Worm (Caenorhabditis elegans): ENCODE results near the gene C45G9.5.

Gene C45G9.5

ce11 chrIII:5092345-5092744, 44.4 kb downstream of the C45G9.5 start:
- TF ChIP-seq W03F9.2 (tag; optimal IDR thresholded peaks at IDR 0.05) (no peak), dao-5 (tag; optimal IDR thresholded peaks at IDR 0.05) (no peak), him-1 (tag; optimal IDR thresholded peaks at IDR 0.05) (no peak)

- TF ChIP-seq W03F9.2 (tag; optimal IDR thresholded peaks at IDR 0.05) (no peak), dao-5 (tag; optimal IDR thresholded peaks at IDR 0.05) (no peak)
Observed at ce11 chrIII:5094506-5094905, 46.6 kb downstream of the C45G9.5 start, which contains the start of gene F54D8.10. Gene F54D8.10, plus strand, starts transcription at chrIII:5094806.

ce11 chrIII:5096741-5097140, 48.8 kb downstream of the C45G9.5 start:
- no peak for TF ChIP-seq W03F9.2 (tag; optimal IDR thresholded peaks at IDR 0.05)
- TF ChIP-seq dao-5 (tag; optimal IDR thresholded peaks at IDR 0.05) = no peak
- TF ChIP-seq him-1 (tag; optimal IDR thresholded peaks at IDR 0.05) = no peak

ce11 chrIII:5098740-5099276, 50.9 kb downstream of the C45G9.5 start:
- TF ChIP-seq W03F9.2 (tag; optimal IDR thresholded peaks at IDR 0.05) (no peak), dao-5 (tag; optimal IDR thresholded peaks at IDR 0.05) (no peak), him-1 (tag; optimal IDR thresholded peaks at IDR 0.05) (no peak)

DNA sequence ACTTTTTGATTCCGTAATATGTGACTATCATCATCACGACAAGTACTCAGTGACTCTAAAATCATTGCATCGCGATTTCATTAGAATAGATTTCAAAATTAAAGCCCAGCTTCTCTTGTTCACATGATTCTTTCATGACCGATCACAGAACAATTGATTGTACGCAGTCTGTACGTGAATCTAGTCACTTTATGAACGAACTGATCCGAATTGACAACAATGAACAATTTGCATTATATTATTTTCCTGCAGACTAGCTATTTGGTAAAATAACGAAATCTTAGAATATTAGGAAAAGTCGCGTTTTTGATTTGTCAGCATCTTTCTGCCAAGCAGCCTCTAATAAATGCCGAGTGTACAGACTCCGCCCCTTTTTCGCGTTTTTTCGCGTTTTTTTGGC, 51.6 kb downstream of the C45G9.5 start:
- no peak for TF ChIP-seq W03F9.2 (tag; optimal IDR thresholded peaks at IDR 0.05)
- TF ChIP-seq dao-5 (tag; optimal IDR thresholded peaks at IDR 0.05) = no peak
- TF ChIP-seq him-1 (tag; optimal IDR thresholded peaks at IDR 0.05) = no peak
